Worm (Caenorhabditis elegans) whole organism, L2 larva: ENCODE measurements around the gene egrh-1.

Source experiments
- F13H6.1 ChIP-seq: sonication (generic microtip); optimal IDR thresholded peaks from 2 replicates; lab custom pipeline; 2016; ENCODE audit warnings: missing genetic modification characterization, missing compliant biosample characterization
- R02D3.7 ChIP-seq: fragments of 150-350 bp; optimal IDR thresholded peaks from 2 replicates; lab custom pipeline; 2014; ENCODE audit warnings: missing biosample characterization, missing genetic modification characterization
- ama-1 ChIP-seq: fragments of 150-350 bp; optimal IDR thresholded peaks from 2 replicates; lab custom pipeline; 2018; ENCODE audit warnings: inconsistent platforms
- ceh-82 ChIP-seq: fragments of 150-350 bp; optimal IDR thresholded peaks from 2 replicates; lab custom pipeline; 2014; ENCODE audit warnings: missing biosample characterization, missing genetic modification characterization
- lsy-2 ChIP-seq, 2 experiments: fragments of 150-350 bp in 1 of 2; sonication (generic microtip) in 1 of 2; optimal IDR thresholded peaks; 2 replicates each; lab custom pipeline; 2014 to 2017; ENCODE audit warnings: missing biosample characterization in 2 of 2, missing genetic modification characterization in 2 of 2
- nhr-10 ChIP-seq: sonication (generic microtip); optimal IDR thresholded peaks from 2 replicates; lab custom pipeline; 2017; ENCODE audit warnings: missing biosample characterization, missing genetic modification characterization
- nhr-12 ChIP-seq: fragments of 150-350 bp; optimal IDR thresholded peaks from 2 replicates; lab custom pipeline; 2014; ENCODE audit warnings: missing biosample characterization, missing genetic modification characterization
- nhr-237 ChIP-seq: fragments of 150-350 bp; optimal IDR thresholded peaks from 2 replicates; lab custom pipeline; 2014; ENCODE audit warnings: missing biosample characterization, missing genetic modification characterization
- nhr-77 ChIP-seq: fragments of 150-350 bp; optimal IDR thresholded peaks from 2 replicates; lab custom pipeline; 2014; ENCODE audit warnings: missing biosample characterization, missing genetic modification characterization
- zag-1 ChIP-seq: fragments of 150-350 bp; optimal IDR thresholded peaks from 2 replicates; lab custom pipeline; 2014; ENCODE audit warnings: missing biosample characterization, missing genetic modification characterization

DNA sequence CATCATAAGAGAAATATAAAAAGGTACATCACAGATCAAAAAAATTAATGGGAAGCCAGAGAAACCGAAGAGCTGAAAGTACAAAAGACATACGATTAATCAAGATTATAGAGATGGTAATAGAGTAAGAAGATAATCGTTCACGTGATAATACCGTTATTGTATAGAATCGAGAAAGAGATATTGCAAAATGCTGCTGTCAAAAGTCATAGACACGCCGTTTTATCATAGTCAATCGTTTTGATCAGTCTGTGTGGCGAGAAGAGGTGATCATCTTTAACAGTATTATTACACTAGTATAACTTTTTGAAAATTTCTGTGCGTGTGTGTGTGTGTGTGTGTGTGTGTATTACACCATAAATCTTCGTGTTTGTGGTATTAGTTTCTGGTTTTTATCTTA is 48.6 kb downstream of the egrh-1 start:
- TF ChIP-seq F13H6.1 (tag; lab: Kevin White, UChicago) (no peak), nhr-237 (tag; lab: Kevin White, UChicago) (no peak), ceh-82 (tag; lab: Kevin White, UChicago) (no peak), lsy-2 (tag; optimal IDR thresholded peaks at IDR 0.05; lab: Kevin White, UChicago) (no peak), nhr-10 (tag; lab: Kevin White, UChicago) (no peak), zag-1 (tag; lab: Kevin White, UChicago) (no peak), nhr-12 (tag; lab: Kevin White, UChicago) (no peak), nhr-77 (tag; lab: Kevin White, UChicago) (no peak), ama-1 (lab: Kevin White, UChicago) (no peak), R02D3.7 (tag; lab: Kevin White, UChicago) (no peak)
